Worm (Caenorhabditis elegans): ENCODE measurements around the gene nhr-118.

DNA sequence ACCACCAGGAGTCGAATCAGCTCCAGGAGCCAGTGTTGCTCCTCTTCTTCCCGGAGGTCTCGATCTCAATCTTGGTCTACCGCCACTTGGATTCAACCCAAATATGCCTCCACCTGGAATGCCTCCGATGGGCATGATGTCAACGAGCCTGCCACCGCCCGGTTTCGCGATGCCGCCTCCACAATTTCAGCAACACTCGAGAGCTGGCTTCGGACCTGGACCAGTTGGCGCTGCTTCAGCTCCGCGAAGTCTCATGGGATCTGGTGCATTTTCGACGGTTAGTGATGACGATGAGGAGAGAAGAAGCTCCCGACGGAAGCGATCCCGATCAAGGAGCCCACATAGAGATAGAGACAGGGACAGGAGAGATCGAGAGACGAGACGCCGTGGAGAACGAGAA is 34.6 kb upstream of the nhr-118 start:
- TF ChIP-seq unc-39 (tag; optimal IDR thresholded peaks at IDR 0.05) (no peak), ztf-11 (tag; optimal IDR thresholded peaks at IDR 0.05) (no peak), nhr-76 (tag; optimal IDR thresholded peaks at IDR 0.05) (no peak)

Measured in whole organism, mixed stage, embryonic.